Fruit fly (Drosophila melanogaster) whole organism, embryonic: ENCODE data around the gene CG6168.

ENCODE experiments used
- Ada2b ChIP-seq: fragments of 200-800 bp; sonication (Bioruptor generic); IDR thresholded peaks from 2 replicates; pipeline ENCODE4 v1.3.6; 2022; ENCODE audit warnings: missing biosample characterization, missing genetic modification characterization
- CG10209 ChIP-seq: fragments of 200-800 bp; sonication (Bioruptor generic); optimal IDR thresholded peaks from 3 replicates; lab custom pipeline; 2017; ENCODE audit warnings: missing biosample characterization, mild to moderate bottlenecking, missing genetic modification characterization, missing genetic modification reagents
- CG10979 ChIP-seq: fragments of 200-800 bp; sonication (Bioruptor generic); optimal IDR thresholded peaks from 2 replicates; lab custom pipeline; 2018; ENCODE audit warnings: missing biosample characterization, mild to moderate bottlenecking, missing genetic modification characterization, moderate library complexity
- CG12155 ChIP-seq: fragments of 200-800 bp; sonication (Bioruptor generic); optimal IDR thresholded peaks from 3 replicates; lab custom pipeline; 2016; ENCODE audit warnings: missing biosample characterization, missing genetic modification characterization
- CG12219 ChIP-seq: fragments of 200-800 bp; sonication (Bioruptor generic); optimal IDR thresholded peaks from 3 replicates; lab custom pipeline; 2018; ENCODE audit warnings: missing biosample characterization, mild to moderate bottlenecking, missing genetic modification characterization
- CG14441 ChIP-seq: fragments of 200-800 bp; sonication (Bioruptor generic); IDR thresholded peaks from 2 replicates; pipeline ENCODE4 v1.3.6; 2022; ENCODE audit warnings: missing biosample characterization, missing genetic modification characterization
- CG15514 ChIP-seq: fragments of 200-800 bp; sonication (Bioruptor generic); optimal IDR thresholded peaks from 3 replicates; lab custom pipeline; 2017; ENCODE audit warnings: missing biosample characterization, missing genetic modification characterization, mild to moderate bottlenecking, moderate library complexity, missing genetic modification reagents
- CG2116 ChIP-seq: fragments of 200-800 bp; sonication (Bioruptor generic); optimal IDR thresholded peaks from 3 replicates; lab custom pipeline; 2018; ENCODE audit warnings: missing biosample characterization, mild to moderate bottlenecking, missing genetic modification characterization
- CG2202 ChIP-seq: fragments of 200-800 bp; sonication (Bioruptor generic); optimal IDR thresholded peaks from 2 replicates; lab custom pipeline; 2018; ENCODE audit warnings: missing biosample characterization, mild to moderate bottlenecking, missing genetic modification characterization
- CG2678 ChIP-seq: fragments of 200-800 bp; sonication (Bioruptor generic); optimal IDR thresholded peaks from 3 replicates; lab custom pipeline; 2019; ENCODE audit warnings: missing biosample characterization, mild to moderate bottlenecking, missing genetic modification characterization, moderate library complexity
- CG2875 ChIP-seq: fragments of 200-800 bp; sonication (Bioruptor generic); optimal IDR thresholded peaks from 2 replicates; lab custom pipeline; 2017; ENCODE audit warnings: missing biosample characterization, mild to moderate bottlenecking, missing genetic modification characterization, missing genetic modification reagents
- CG34376 ChIP-seq: fragments of 200-800 bp; sonication (Bioruptor generic); optimal IDR thresholded peaks from 2 replicates; lab custom pipeline; 2018; ENCODE audit warnings: missing biosample characterization, mild to moderate bottlenecking, missing genetic modification characterization
- CG34422 ChIP-seq: fragments of 200-800 bp; sonication (Bioruptor generic); IDR thresholded peaks from 3 replicates; pipeline ENCODE4 v1.3.6; 2022; ENCODE audit warnings: missing biosample characterization, missing genetic modification characterization
- CG4328 ChIP-seq: fragments of 200-800 bp; sonication (Bioruptor generic); optimal IDR thresholded peaks from 3 replicates; lab custom pipeline; 2017; ENCODE audit warnings: missing biosample characterization, missing genetic modification reagents, missing genetic modification characterization
- CG6254 ChIP-seq: fragments of 200-800 bp; sonication (Bioruptor generic); optimal IDR thresholded peaks from 3 replicates; lab custom pipeline; 2017; ENCODE audit warnings: mild to moderate bottlenecking, missing biosample characterization, missing genetic modification reagents, missing genetic modification characterization
- CG6689 ChIP-seq: fragments of 200-800 bp; sonication (Bioruptor generic); IDR thresholded peaks from 2 replicates; pipeline ENCODE4 v1.3.6; 2022; ENCODE audit warnings: missing biosample characterization, missing genetic modification characterization
- CG6791 ChIP-seq: fragments of 200-800 bp; sonication (Bioruptor generic); IDR thresholded peaks from 3 replicates; pipeline ENCODE4 v1.3.6; 2022; ENCODE audit warnings: missing biosample characterization, missing genetic modification characterization; ENCODE audit not compliant: partially characterized antibody
- CG7987 ChIP-seq: fragments of 200-800 bp; sonication (Bioruptor generic); optimal IDR thresholded peaks from 2 replicates; lab custom pipeline; 2018; ENCODE audit warnings: missing biosample characterization, mild to moderate bottlenecking, missing genetic modification characterization, moderate library complexity
- CG8290 ChIP-seq, 3 experiments: fragments of 200-800 bp; sonication (Bioruptor generic); optimal IDR thresholded peaks; 2 replicates each; lab custom pipeline; 2016 to 2019; ENCODE audit warnings: missing biosample characterization in 3 of 3, missing genetic modification characterization in 3 of 3, mild to moderate bottlenecking in 2 of 3, moderate library complexity in 1 of 3
- CG8765 ChIP-seq: fragments of 200-800 bp; sonication (Bioruptor generic); IDR thresholded peaks from 2 replicates; pipeline ENCODE4 v1.3.6; 2022; ENCODE audit warnings: missing biosample characterization, missing genetic modification characterization
- CG9215 ChIP-seq: fragments of 200-800 bp; sonication (Bioruptor generic); IDR thresholded peaks from 2 replicates; pipeline ENCODE4 v1.3.6; 2022; ENCODE audit warnings: missing biosample characterization, missing genetic modification characterization
- CG9727 ChIP-seq: fragments of 200-800 bp; sonication (Bioruptor generic); optimal IDR thresholded peaks from 3 replicates; lab custom pipeline; 2017; ENCODE audit warnings: missing biosample characterization, mild to moderate bottlenecking, missing genetic modification characterization
- CrebB ChIP-seq: fragments of 200-800 bp; sonication (Bioruptor generic); optimal IDR thresholded peaks from 3 replicates; lab custom pipeline; 2018; ENCODE audit warnings: missing biosample characterization, mild to moderate bottlenecking, missing genetic modification characterization
- Dll ChIP-seq: fragments of 200-800 bp; sonication (Bioruptor generic); IDR thresholded peaks from 4 replicates; pipeline ENCODE4 v1.3.6; 2022; ENCODE audit warnings: missing biosample characterization, missing genetic modification characterization; ENCODE audit not compliant: partially characterized antibody
- H2.0 ChIP-seq: fragments of 200-800 bp; sonication (Bioruptor generic); IDR thresholded peaks from 2 replicates; pipeline ENCODE4 v1.3.6; 2022; ENCODE audit warnings: missing biosample characterization, missing genetic modification characterization
- HmgZ ChIP-seq: fragments of 200-800 bp; sonication (Bioruptor generic); optimal IDR thresholded peaks from 2 replicates; lab custom pipeline; 2018; ENCODE audit warnings: missing biosample characterization, mild to moderate bottlenecking, missing genetic modification characterization
- Hmx ChIP-seq: fragments of 200-800 bp; sonication (Bioruptor generic); optimal IDR thresholded peaks from 2 replicates; lab custom pipeline; 2016; ENCODE audit warnings: missing biosample characterization, missing genetic modification characterization
- Hr3 ChIP-seq: fragments of 200-800 bp; sonication (Bioruptor generic); optimal IDR thresholded peaks from 3 replicates; lab custom pipeline; 2016; ENCODE audit warnings: missing biosample characterization, missing genetic modification characterization
- Lpt ChIP-seq: fragments of >200 bp; optimal IDR thresholded peaks from 2 replicates; lab custom pipeline; 2018; ENCODE audit warnings: missing biosample characterization, missing genetic modification characterization
- MBD-R2 ChIP-seq: fragments of 200-800 bp; sonication (Bioruptor generic); IDR thresholded peaks from 2 replicates; pipeline ENCODE4 v1.3.6; 2022; ENCODE audit warnings: missing biosample characterization, missing genetic modification characterization
- NFAT ChIP-seq: fragments of 200-800 bp; sonication (Bioruptor generic); IDR thresholded peaks from 2 replicates; pipeline ENCODE4 v1.3.6; 2022; ENCODE audit warnings: missing biosample characterization, missing genetic modification characterization
- Sox102F ChIP-seq: fragments of 200-800 bp; sonication (Bioruptor generic); optimal IDR thresholded peaks from 2 replicates; lab custom pipeline; 2018; ENCODE audit warnings: missing biosample characterization, mild to moderate bottlenecking, missing genetic modification characterization, moderate library complexity
- ac ChIP-seq: fragments of 200-800 bp; sonication (Bioruptor generic); optimal IDR thresholded peaks from 3 replicates; lab custom pipeline; 2017; ENCODE audit warnings: missing biosample characterization, mild to moderate bottlenecking, missing genetic modification characterization
- cad ChIP-seq: fragments of >200 bp; optimal IDR thresholded peaks from 2 replicates; lab custom pipeline; 2017; ENCODE audit warnings: missing biosample characterization, missing genetic modification characterization
- cas ChIP-seq: fragments of 200-800 bp; sonication (Bioruptor generic); IDR thresholded peaks from 2 replicates; pipeline ENCODE4 v1.3.6; 2022; ENCODE audit warnings: missing biosample characterization, missing genetic modification characterization
- dan ChIP-seq: fragments of 200-800 bp; sonication (Bioruptor generic); IDR thresholded peaks from 2 replicates; pipeline ENCODE4 v1.3.6; 2022; ENCODE audit warnings: missing biosample characterization, missing genetic modification characterization
- dati ChIP-seq: fragments of 200-800 bp; sonication (Bioruptor generic); IDR thresholded peaks from 2 replicates; pipeline ENCODE4 v1.3.6; 2022; ENCODE audit warnings: missing biosample characterization, missing genetic modification characterization
- nom ChIP-seq: fragments of 200-800 bp; sonication (Bioruptor generic); optimal IDR thresholded peaks from 2 replicates; lab custom pipeline; 2017; ENCODE audit warnings: missing biosample characterization, missing genetic modification characterization, mild to moderate bottlenecking, moderate library complexity, missing genetic modification reagents
- pb ChIP-seq: fragments of 200-800 bp; sonication (Bioruptor generic); optimal IDR thresholded peaks from 3 replicates; lab custom pipeline; 2016; ENCODE audit warnings: missing biosample characterization, missing genetic modification characterization
- pita ChIP-seq: fragments of 200-800 bp; sonication (Bioruptor generic); optimal IDR thresholded peaks from 2 replicates; lab custom pipeline; 2017; ENCODE audit warnings: missing biosample characterization, mild to moderate bottlenecking, missing genetic modification characterization
- pros ChIP-seq: fragments of 200-800 bp; sonication (Bioruptor generic); optimal IDR thresholded peaks from 3 replicates; lab custom pipeline; 2019; ENCODE audit warnings: missing biosample characterization, mild to moderate bottlenecking, missing genetic modification characterization, moderate library complexity
- salm ChIP-seq: fragments of 200-800 bp; sonication (Bioruptor generic); optimal IDR thresholded peaks from 2 replicates; lab custom pipeline; 2018; ENCODE audit warnings: missing biosample characterization, mild to moderate bottlenecking, missing genetic modification characterization
- tio ChIP-seq: fragments of 200-800 bp; sonication (Bioruptor generic); optimal IDR thresholded peaks from 2 replicates; lab custom pipeline; 2017; ENCODE audit warnings: missing biosample characterization, missing genetic modification characterization, inconsistent platforms
- tna ChIP-seq: fragments of 200-800 bp; sonication (Bioruptor generic); IDR thresholded peaks from 2 replicates; pipeline ENCODE4 v1.3.6; 2022; ENCODE audit warnings: missing biosample characterization, missing genetic modification characterization; ENCODE audit not compliant: partially characterized antibody
- tx ChIP-seq: fragments of 200-800 bp; sonication (Bioruptor generic); optimal IDR thresholded peaks from 2 replicates; lab custom pipeline; 2016; ENCODE audit warnings: missing biosample characterization, missing genetic modification characterization
- unc-4 ChIP-seq: fragments of 200-800 bp; sonication (Bioruptor generic); IDR thresholded peaks from 2 replicates; pipeline ENCODE4 v1.3.6; 2022; ENCODE audit warnings: missing biosample characterization, missing genetic modification characterization; ENCODE audit not compliant: partially characterized antibody
- usp ChIP-seq: fragments of >200 bp; optimal IDR thresholded peaks from 2 replicates; lab custom pipeline; 2017; ENCODE audit warnings: missing biosample characterization, missing genetic modification characterization
- z ChIP-seq: fragments of 200-800 bp; sonication (Bioruptor generic); IDR thresholded peaks from 3 replicates; pipeline ENCODE4 v1.3.6; 2022; ENCODE audit warnings: missing biosample characterization, missing genetic modification characterization
- zen2 ChIP-seq: fragments of 200-800 bp; sonication (Bioruptor generic); IDR thresholded peaks from 3 replicates; pipeline ENCODE4 v1.3.6; 2022; ENCODE audit warnings: missing biosample characterization, missing genetic modification characterization; ENCODE audit not compliant: partially characterized antibody

The CG6168 gene

dm6 chr3L:11292180-11292727, 29.3 kb downstream of the CG6168 start (continued):
- no peak for TF ChIP-seq unc-4 (GFP tag; lab: Robert Waterston, UW)
- 0 out of 2 replicates have a peak, but pooled peaks have one; percentile 37 for TF ChIP-seq H2.0
- no peak for TF ChIP-seq pita (GFP tag; lab: Kevin White, UChicago)
- TF ChIP-seq Dll (GFP tag; lab: Robert Waterston, UW), result no peak
- no peak for TF ChIP-seq cad (GFP tag; lab: Kevin White, UChicago)
- no peak for TF ChIP-seq dati
- TF ChIP-seq CG8765, result no peak
- peak; percentile 35; the same call in 1 of the 3 replicates for TF ChIP-seq CG34422 (GFP tag; lab: Robert Waterston, UW)
- no peak for TF ChIP-seq ac (GFP tag; lab: Kevin White, UChicago)
- no peak for TF ChIP-seq CG34376 (GFP tag; lab: Kevin White, UChicago)
- no peak for TF ChIP-seq CG12219 (GFP tag; lab: Kevin White, UChicago)
- TF ChIP-seq CG2678 (tag; lab: Kevin White, UChicago), result no peak
- no peak for TF ChIP-seq zen2 (GFP tag; lab: Robert Waterston, UW)
- peak; percentile 55; the same call in 1 of the 2 replicates for TF ChIP-seq CG6689 (GFP tag; lab: Robert Waterston, UW)
- no peak for TF ChIP-seq CG2875 (GFP tag; lab: Kevin White, UChicago)
- peak; percentile 57; the same call in 1 of the 2 replicates for TF ChIP-seq CG14441
- peak; percentile 11 for TF ChIP-seq CG4328 (GFP tag; lab: Kevin White, UChicago)
- TF ChIP-seq usp, result no peak
- no peak for TF ChIP-seq CG15514
- 0 out of 2 replicates have a peak, but pooled peaks have one; percentile 26 for TF ChIP-seq tna (GFP tag; lab: Robert Waterston, UW)
- TF ChIP-seq CG6791 (GFP tag; lab: Robert Waterston, UW), result no peak
- TF ChIP-seq NFAT (GFP tag; lab: Robert Waterston, UW), result peak; percentile 69
- no peak for TF ChIP-seq CG8290 (GFP tag; optimal IDR thresholded peaks at IDR 0.05; lab: Kevin White, UChicago)
- peak in 1 of 2 experiments; percentile 60 for TF ChIP-seq CG8290 (tag; optimal IDR thresholded peaks at IDR 0.05; lab: Kevin White, UChicago)
- no peak for TF ChIP-seq Ada2b (GFP tag; lab: Robert Waterston, UW)
- no peak for TF ChIP-seq Hr3
- TF ChIP-seq CG10979 (tag; lab: Kevin White, UChicago), result no peak
- no peak for TF ChIP-seq CG7987
- TF ChIP-seq CrebB (tag; lab: Kevin White, UChicago), result peak; percentile 45
- TF ChIP-seq CG6254, result no peak
- no peak for TF ChIP-seq tio
- TF ChIP-seq HmgZ (tag; lab: Kevin White, UChicago), result peak; percentile 11
- peak; percentile 32 for TF ChIP-seq pros (GFP tag; lab: Kevin White, UChicago)
- peak; percentile 23; the same call in 1 of the 2 replicates for TF ChIP-seq MBD-R2 (GFP tag; lab: Robert Waterston, UW)
- TF ChIP-seq CG2116 (GFP tag; lab: Kevin White, UChicago), result no peak
- TF ChIP-seq CG12155 (GFP tag; lab: Kevin White, UChicago), result no peak
- no peak for TF ChIP-seq pb (GFP tag; lab: Kevin White, UChicago)
- TF ChIP-seq CG9215, result 0 out of 2 replicates have a peak, but pooled peaks have one; percentile 4
- TF ChIP-seq Lpt, result no peak
- no peak for TF ChIP-seq z (GFP tag; lab: Robert Waterston, UW)
- no peak for TF ChIP-seq salm
- peak; percentile 7 for TF ChIP-seq nom
- peak; percentile 24 for TF ChIP-seq Sox102F (GFP tag; lab: Kevin White, UChicago)
- no peak for TF ChIP-seq CG10209 (GFP tag; lab: Kevin White, UChicago)
- TF ChIP-seq cas, result no peak
- no peak for TF ChIP-seq dan
- no peak for TF ChIP-seq Hmx (GFP tag; lab: Kevin White, UChicago)
- TF ChIP-seq tx (GFP tag; lab: Kevin White, UChicago), result no peak
- no peak for TF ChIP-seq CG2202 (tag; lab: Kevin White, UChicago)
- TF ChIP-seq CG9727 (GFP tag; lab: Kevin White, UChicago), result no peak
